Worm (Caenorhabditis elegans) whole organism, L1 larva: ENCODE data around the gene B0280.9.
A peak's percentile ranks its signal among the peaks of the same experiment; 100 is the strongest.

Experiments
- C04F5.9 ChIP-seq: sonication (generic microtip); optimal IDR thresholded peaks from 2 replicates; lab custom pipeline; 2016; ENCODE audit warnings: missing genetic modification characterization, missing compliant biosample characterization
- C16A3.4 ChIP-seq: fragments of 150-350 bp; optimal IDR thresholded peaks from 2 replicates; lab custom pipeline; 2014; ENCODE audit warnings: missing biosample characterization, missing genetic modification characterization
- F16B12.6 ChIP-seq: fragments of 150-350 bp; optimal IDR thresholded peaks from 2 replicates; lab custom pipeline; 2014; ENCODE audit warnings: missing biosample characterization, missing genetic modification characterization
- aha-1 ChIP-seq: fragments of 150-350 bp; optimal IDR thresholded peaks from 2 replicates; lab custom pipeline; 2014; ENCODE audit warnings: missing biosample characterization, missing genetic modification characterization
- alr-1 ChIP-seq: fragments of 200-800 bp; sonication (Bioruptor generic); optimal IDR thresholded peaks from 2 replicates; lab custom pipeline; 2018; ENCODE audit warnings: borderline replicate concordance, mild to moderate bottlenecking, missing genetic modification characterization, missing compliant biosample characterization
- ceh-63 ChIP-seq: fragments of 200-800 bp; sonication (Bioruptor generic); optimal IDR thresholded peaks from 2 replicates; lab custom pipeline; 2018; ENCODE audit warnings: mild to moderate bottlenecking, missing genetic modification characterization, missing compliant biosample characterization
- ceh-82 ChIP-seq, 3 experiments: fragments of 150-350 bp in 1 of 3; sonication (generic microtip) in 2 of 3; optimal IDR thresholded peaks; 2 replicates each; lab custom pipeline; 2014 to 2017; ENCODE audit warnings: missing biosample characterization in 3 of 3, missing genetic modification characterization in 3 of 3
- ceh-88 ChIP-seq: fragments of 200-800 bp; sonication (Bioruptor generic); IDR thresholded peaks from 2 replicates; pipeline ENCODE4 v1.3.6; 2022; ENCODE audit warnings: missing genetic modification characterization, missing compliant biosample characterization
- ceh-90 ChIP-seq: sonication (generic microtip); optimal IDR thresholded peaks from 2 replicates; lab custom pipeline; 2016; ENCODE audit warnings: missing genetic modification characterization, missing compliant biosample characterization
- ces-1 ChIP-seq: fragments of 150-350 bp; optimal IDR thresholded peaks from 2 replicates; lab custom pipeline; 2014; ENCODE audit warnings: missing biosample characterization, missing genetic modification reagents, missing genetic modification characterization
- egl-13 ChIP-seq: sonication (generic microtip); optimal IDR thresholded peaks from 2 replicates; lab custom pipeline; 2016; ENCODE audit warnings: missing genotype, missing genetic modification reagents, missing genetic modification characterization, missing compliant biosample characterization
- egl-27 ChIP-seq, 2 experiments: fragments of 150-350 bp in 1 of 2; sonication (generic microtip); optimal IDR thresholded peaks; 3 replicates each; lab custom pipeline; 2017 to 2018; ENCODE audit warnings: missing biosample characterization in 2 of 2, missing genetic modification characterization in 2 of 2, missing genetic modification reagents in 2 of 2
- elt-3 ChIP-seq, 6 experiments: fragments of 150-350 bp in 1 of 6; sonication (generic microtip); optimal IDR thresholded peaks; 2 replicates each; lab custom pipeline; 2017 to 2018; ENCODE audit warnings: missing biosample characterization in 6 of 6, missing genetic modification characterization in 6 of 6, inconsistent platforms in 1 of 6
- ets-5 ChIP-seq: fragments of 200-800 bp; sonication (Bioruptor generic); IDR thresholded peaks from 2 replicates; pipeline ENCODE4 v1.3.6; 2022; ENCODE audit warnings: missing genetic modification characterization, missing compliant biosample characterization
- fkh-4 ChIP-seq: sonication (generic microtip); optimal IDR thresholded peaks from 2 replicates; lab custom pipeline; 2016; ENCODE audit warnings: missing compliant biosample characterization, missing genetic modification characterization, borderline replicate concordance
- fkh-8 ChIP-seq: sonication (generic microtip); optimal IDR thresholded peaks from 2 replicates; lab custom pipeline; 2016; ENCODE audit warnings: mild to moderate bottlenecking, missing genetic modification characterization, missing compliant biosample characterization
- fos-1 ChIP-seq: fragments of 150-350 bp; optimal IDR thresholded peaks from 2 replicates; lab custom pipeline; 2014; ENCODE audit warnings: missing biosample characterization, missing genetic modification characterization
- grh-1 ChIP-seq: fragments of 200-800 bp; sonication (Bioruptor generic); IDR thresholded peaks from 2 replicates; pipeline ENCODE4 v1.3.6; 2022; ENCODE audit warnings: missing genetic modification reagents, missing genetic modification characterization, missing compliant biosample characterization
- hlh-17 ChIP-seq: fragments of 200-800 bp; sonication (Bioruptor generic); optimal IDR thresholded peaks from 2 replicates; lab custom pipeline; 2018; ENCODE audit warnings: missing genetic modification characterization, mild to moderate bottlenecking, missing compliant biosample characterization, moderate library complexity, borderline replicate concordance
- hlh-4 ChIP-seq: sonication (generic microtip); optimal IDR thresholded peaks from 2 replicates; lab custom pipeline; 2016; ENCODE audit warnings: mild to moderate bottlenecking, missing genetic modification characterization, missing compliant biosample characterization
- hpl-2 ChIP-seq: fragments of 150-350 bp; optimal IDR thresholded peaks from 2 replicates; lab custom pipeline; 2014; ENCODE audit warnings: missing biosample characterization, missing genetic modification reagents, missing genetic modification characterization
- isw-1 ChIP-seq: fragments of 200-800 bp; sonication (Bioruptor generic); IDR thresholded peaks from 2 replicates; pipeline ENCODE4 v1.3.6; 2022; ENCODE audit warnings: missing genetic modification characterization, missing compliant biosample characterization
- lin-13 ChIP-seq: fragments of 150-350 bp; optimal IDR thresholded peaks from 2 replicates; lab custom pipeline; 2014; ENCODE audit warnings: missing biosample characterization, missing genetic modification reagents, missing genetic modification characterization
- lin-14 ChIP-seq: fragments of 200-800 bp; sonication (Bioruptor generic); optimal IDR thresholded peaks from 2 replicates; lab custom pipeline; 2018; ENCODE audit warnings: mild to moderate bottlenecking, missing genetic modification characterization, moderate library complexity, missing compliant biosample characterization
- lin-15B ChIP-seq: fragments of 150-350 bp; sonication (generic microtip); optimal IDR thresholded peaks from 3 replicates; lab custom pipeline; 2014; ENCODE audit warnings: missing biosample characterization, missing genetic modification characterization
- lin-35 ChIP-seq, 2 experiments: fragments of 150-350 bp; optimal IDR thresholded peaks; 2 replicates each; lab custom pipeline; 2014; ENCODE audit warnings: missing biosample characterization in 2 of 2, missing genetic modification characterization in 2 of 2, missing genetic modification reagents in 2 of 2
- lsy-2 ChIP-seq, 2 experiments: fragments of 150-350 bp; optimal IDR thresholded peaks; 2 replicates each; lab custom pipeline; 2014; ENCODE audit warnings: missing biosample characterization in 2 of 2, missing genetic modification characterization in 2 of 2
- mab-9 ChIP-seq: fragments of 200-800 bp; sonication (Bioruptor generic); IDR thresholded peaks from 2 replicates; pipeline ENCODE4 v1.3.6; 2022; ENCODE audit warnings: missing genetic modification reagents, missing genetic modification characterization, missing compliant biosample characterization
- mdl-1 ChIP-seq, 2 experiments: fragments of 150-350 bp; optimal IDR thresholded peaks; 2 replicates each; lab custom pipeline; 2014 to 2017; ENCODE audit warnings: missing biosample characterization in 2 of 2, missing genetic modification characterization in 2 of 2, inconsistent platforms in 1 of 2
- nhr-11 ChIP-seq: fragments of 150-350 bp; optimal IDR thresholded peaks from 2 replicates; lab custom pipeline; 2014; ENCODE audit warnings: missing biosample characterization, missing genetic modification characterization
- nhr-12 ChIP-seq: sonication (generic microtip); optimal IDR thresholded peaks from 2 replicates; lab custom pipeline; 2017; ENCODE audit warnings: missing biosample characterization, missing genetic modification characterization
- nhr-20 ChIP-seq: sonication (generic microtip); optimal IDR thresholded peaks from 2 replicates; lab custom pipeline; 2016; ENCODE audit warnings: mild to moderate bottlenecking, missing genetic modification characterization, missing compliant biosample characterization
- nhr-237 ChIP-seq: fragments of 150-350 bp; optimal IDR thresholded peaks from 2 replicates; lab custom pipeline; 2014; ENCODE audit warnings: missing biosample characterization, missing genetic modification characterization
- nhr-28 ChIP-seq: fragments of 150-350 bp; optimal IDR thresholded peaks from 2 replicates; lab custom pipeline; 2014; ENCODE audit warnings: missing biosample characterization, missing genetic modification characterization
- nhr-71 ChIP-seq: sonication (generic microtip); optimal IDR thresholded peaks from 2 replicates; lab custom pipeline; 2016; ENCODE audit warnings: mild to moderate bottlenecking, missing genetic modification characterization, moderate library complexity, missing compliant biosample characterization
- nhr-76 ChIP-seq: sonication (generic microtip); optimal IDR thresholded peaks from 2 replicates; lab custom pipeline; 2017; ENCODE audit warnings: missing biosample characterization, missing genetic modification characterization
- nhr-77 ChIP-seq: fragments of 150-350 bp; optimal IDR thresholded peaks from 2 replicates; lab custom pipeline; 2014; ENCODE audit warnings: missing biosample characterization, missing genetic modification characterization
- nhr-84 ChIP-seq: sonication (generic microtip); optimal IDR thresholded peaks from 2 replicates; lab custom pipeline; 2017; ENCODE audit warnings: missing biosample characterization, missing genetic modification characterization
- nhr-90 ChIP-seq: sonication (generic microtip); optimal IDR thresholded peaks from 2 replicates; lab custom pipeline; 2016; ENCODE audit warnings: mild to moderate bottlenecking, missing genetic modification characterization, missing compliant biosample characterization; ENCODE audit not compliant: poor library complexity
- pqm-1 ChIP-seq: sonication (generic microtip); optimal IDR thresholded peaks from 3 replicates; lab custom pipeline; 2017; ENCODE audit warnings: missing biosample characterization, missing genetic modification characterization
- sox-4 ChIP-seq: sonication (generic microtip); optimal IDR thresholded peaks from 2 replicates; lab custom pipeline; 2016; ENCODE audit warnings: missing genetic modification characterization, missing compliant biosample characterization
- sptf-1 ChIP-seq: fragments of 150-350 bp; optimal IDR thresholded peaks from 2 replicates; lab custom pipeline; 2014; ENCODE audit warnings: missing biosample characterization, missing genetic modification characterization
- swsn-7 ChIP-seq: sonication (generic microtip); optimal IDR thresholded peaks from 2 replicates; lab custom pipeline; 2016; ENCODE audit warnings: missing genetic modification characterization, missing compliant biosample characterization
- tbx-2 ChIP-seq: sonication (generic microtip); optimal IDR thresholded peaks from 2 replicates; lab custom pipeline; 2016; ENCODE audit warnings: missing genetic modification characterization, missing compliant biosample characterization
- tlp-1 ChIP-seq: fragments of 150-350 bp; optimal IDR thresholded peaks from 2 replicates; lab custom pipeline; 2014; ENCODE audit warnings: missing biosample characterization, missing genetic modification characterization
- unc-130 ChIP-seq: fragments of 150-350 bp; optimal IDR thresholded peaks from 2 replicates; lab custom pipeline; 2017; ENCODE audit warnings: missing biosample characterization, missing genetic modification characterization, inconsistent platforms
- unc-30 ChIP-seq: sonication (generic microtip); optimal IDR thresholded peaks from 2 replicates; lab custom pipeline; 2017; ENCODE audit warnings: missing biosample characterization, missing genetic modification characterization
- unc-62 ChIP-seq: fragments of 150-350 bp; optimal IDR thresholded peaks from 2 replicates; lab custom pipeline; 2014; ENCODE audit warnings: missing biosample characterization, missing genetic modification reagents, missing genetic modification characterization
- xbp-1 ChIP-seq: sonication (generic microtip); optimal IDR thresholded peaks from 2 replicates; lab custom pipeline; 2016; ENCODE audit warnings: missing genetic modification characterization, missing compliant biosample characterization
- zag-1 ChIP-seq: fragments of 150-350 bp; optimal IDR thresholded peaks from 2 replicates; lab custom pipeline; 2014; ENCODE audit warnings: missing biosample characterization, missing genetic modification characterization
- zip-4 ChIP-seq: fragments of 200-800 bp; sonication (Bioruptor generic); optimal IDR thresholded peaks from 2 replicates; lab custom pipeline; 2018; ENCODE audit warnings: mild to moderate bottlenecking, missing genetic modification characterization, moderate library complexity, missing compliant biosample characterization
- ztf-11 ChIP-seq, 2 experiments: sonication (generic microtip); optimal IDR thresholded peaks; 2 replicates each; lab custom pipeline; 2016 to 2017; ENCODE audit warnings: missing genetic modification characterization in 2 of 2, missing biosample characterization in 1 of 2, missing compliant biosample characterization in 1 of 2

B0280.9 gene

DNA sequence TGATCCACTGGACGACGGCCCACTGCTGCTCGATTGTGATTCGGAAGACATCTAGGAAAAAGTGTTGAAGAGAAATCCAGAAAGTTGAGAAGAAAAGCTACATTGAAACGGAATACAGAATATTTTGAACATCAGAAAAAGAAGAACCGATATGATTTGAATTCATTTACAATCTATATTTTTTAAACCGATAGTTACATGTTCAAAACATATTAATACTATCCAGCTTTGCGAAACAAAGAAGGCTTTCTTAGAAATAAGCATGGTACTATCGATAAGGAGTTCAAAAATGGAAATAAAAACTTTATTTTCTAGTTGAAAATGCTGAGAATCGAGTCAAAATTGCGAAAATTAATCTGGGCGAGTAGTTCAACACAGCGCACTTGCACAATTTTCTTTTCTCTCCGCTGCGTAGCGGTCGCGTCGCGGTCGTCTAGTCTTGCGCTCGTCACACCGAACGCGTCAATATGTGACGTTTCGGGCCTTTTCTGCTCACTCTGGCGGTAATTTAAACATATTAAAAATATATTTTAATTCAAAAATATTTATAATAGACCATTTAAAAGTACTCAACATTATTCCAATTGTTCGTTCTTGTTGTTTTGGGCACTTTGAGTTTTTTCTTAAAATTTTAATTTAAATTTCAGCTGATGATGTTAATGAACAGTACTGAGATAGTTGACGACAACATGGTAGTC lies 39.5 kb upstream of the B0280.9 start, which contains the start of the genes syf-2 and K04G7.1 (continued):
- peak; percentile 72 for TF ChIP-seq aha-1 (tag; lab: Kevin White, UChicago)
- TF ChIP-seq nhr-20 (tag; lab: Kevin White, UChicago), result peak; percentile 90
- TF ChIP-seq zip-4 (GFP tag; lab: Kevin White, UChicago), result peak; percentile 60
- TF ChIP-seq egl-13 (tag; lab: Kevin White, UChicago), result peak; percentile 85
- no peak for TF ChIP-seq ceh-63 (GFP tag; lab: Kevin White, UChicago)
- peak; percentile 78 to 87 for TF ChIP-seq egl-27 (tag; optimal IDR thresholded peaks at IDR 0.05; lab: Kevin White, UChicago)
- TF ChIP-seq unc-130 (tag; lab: Kevin White, UChicago), result peak; percentile 83
- peak in 3 of 6 experiments; percentile 58 to 89 (median 59) for TF ChIP-seq elt-3 (tag; optimal IDR thresholded peaks at IDR 0.05; lab: Kevin White, UChicago)
- no peak for TF ChIP-seq pqm-1 (tag; lab: Kevin White, UChicago)
- peak; percentile 95 for TF ChIP-seq fkh-8 (tag; lab: Kevin White, UChicago)
- no peak for TF ChIP-seq unc-62 (GFP tag; lab: Kevin White, UChicago)
- peak; percentile 14 for TF ChIP-seq fkh-4 (tag; lab: Kevin White, UChicago)
- TF ChIP-seq mdl-1 (tag; optimal IDR thresholded peaks at IDR 0.05; lab: Kevin White, UChicago), result peak in 1 of 2 experiments; percentile 84
- TF ChIP-seq lin-15B, result peak; percentile 99
- no peak for TF ChIP-seq nhr-76
- peak; percentile 20 for TF ChIP-seq zag-1 (tag; lab: Kevin White, UChicago)
- peak; percentile 61; the same call in 1 of the 2 replicates for TF ChIP-seq mab-9
- TF ChIP-seq ces-1 (GFP tag; lab: Kevin White, UChicago), result no peak
- TF ChIP-seq sptf-1 (tag; lab: Kevin White, UChicago), result no peak
- TF ChIP-seq nhr-84, result no peak
- TF ChIP-seq nhr-11, result peak; percentile 70
- peak; percentile 89 for TF ChIP-seq nhr-77 (tag; lab: Kevin White, UChicago)
- TF ChIP-seq lin-14 (GFP tag; lab: Kevin White, UChicago), result peak; percentile 95
- TF ChIP-seq hlh-4 (tag; lab: Kevin White, UChicago), result no peak
- peak; percentile 80 for TF ChIP-seq nhr-90 (tag; lab: Kevin White, UChicago)
- TF ChIP-seq swsn-7 (tag; lab: Kevin White, UChicago), result peak; percentile 87
- TF ChIP-seq tbx-2 (tag; lab: Kevin White, UChicago), result peak; percentile 91
- TF ChIP-seq F16B12.6 (tag; lab: Kevin White, UChicago), result peak; percentile 60
- no peak for TF ChIP-seq unc-30 (tag; lab: Kevin White, UChicago)
- peak in 1 of 2 experiments; percentile 57 for TF ChIP-seq ztf-11 (tag; optimal IDR thresholded peaks at IDR 0.05; lab: Kevin White, UChicago)
- TF ChIP-seq C16A3.4, result peak; percentile 93
- TF ChIP-seq alr-1, result no peak
- peak; percentile 90 for TF ChIP-seq isw-1 (GFP tag; lab: Robert Waterston, UW)
- no peak for TF ChIP-seq ceh-90 (tag; lab: Kevin White, UChicago)
- peak; percentile 64 for TF ChIP-seq C04F5.9 (tag; lab: Kevin White, UChicago)
- TF ChIP-seq fos-1 (tag; lab: Kevin White, UChicago), result peak; percentile 34
- TF ChIP-seq grh-1 (GFP tag; lab: Robert Waterston, UW), result peak; percentile 80
- TF ChIP-seq xbp-1 (tag; lab: Kevin White, UChicago), result peak; percentile 91
- no peak for TF ChIP-seq sox-4 (tag; lab: Kevin White, UChicago)
- TF ChIP-seq nhr-237, result peak; percentile 74
- peak; percentile 95 for TF ChIP-seq nhr-71 (tag; lab: Kevin White, UChicago)
- peak; percentile 100 for TF ChIP-seq lin-13 (GFP tag; lab: Kevin White, UChicago)
- TF ChIP-seq nhr-28, result no peak
- peak; percentile 55 to 96 (median 67) for TF ChIP-seq ceh-82 (tag; optimal IDR thresholded peaks at IDR 0.05; lab: Kevin White, UChicago)
- peak; percentile 52 for TF ChIP-seq hpl-2
- peak; percentile 72; the same call in 1 of the 2 replicates for TF ChIP-seq ceh-88 (GFP tag; lab: Robert Waterston, UW)
- peak; percentile 95 for TF ChIP-seq lsy-2 (tag; optimal IDR thresholded peaks at IDR 0.05; lab: Kevin White, UChicago)
- no peak for TF ChIP-seq nhr-12 (tag; lab: Kevin White, UChicago)
- TF ChIP-seq lin-35 (GFP tag; optimal IDR thresholded peaks at IDR 0.05; lab: Kevin White, UChicago), result peak; percentile 93 to 96
- no peak for TF ChIP-seq ets-5 (GFP tag; lab: Robert Waterston, UW)
- TF ChIP-seq tlp-1 (tag; lab: Kevin White, UChicago), result no peak
- TF ChIP-seq hlh-17 (GFP tag; lab: Kevin White, UChicago), result no peak
